Worm (Caenorhabditis elegans) whole organism, L4 larva: ENCODE measurements around the gene dmsr-1.

ENCODE experiments used
- F49E8.2 ChIP-seq: sonication (generic microtip); optimal IDR thresholded peaks from 2 replicates; lab custom pipeline; 2016; ENCODE audit warnings: missing compliant biosample characterization, mild to moderate bottlenecking, missing genetic modification characterization, borderline replicate concordance
- R02D3.7 ChIP-seq: fragments of 150-350 bp; sonication (generic microtip); optimal IDR thresholded peaks from 3 replicates; lab custom pipeline; 2014; ENCODE audit warnings: missing biosample characterization, missing genetic modification characterization
- Y5F2A.4 ChIP-seq: fragments of 200-800 bp; sonication (Bioruptor generic); optimal IDR thresholded peaks from 2 replicates; lab custom pipeline; 2018; ENCODE audit warnings: mild to moderate bottlenecking, missing genetic modification characterization, missing compliant biosample characterization
- Y75B8A.6 ChIP-seq: fragments of 200-800 bp; sonication (Bioruptor generic); IDR thresholded peaks from 2 replicates; pipeline ENCODE4 v1.3.6; 2022; ENCODE audit warnings: missing genetic modification reagents, missing genetic modification characterization, missing compliant biosample characterization
- saeg-2 ChIP-seq: fragments of 200-800 bp; sonication (Bioruptor generic); IDR thresholded peaks from 2 replicates; pipeline ENCODE4 v1.3.6; 2022; ENCODE audit warnings: missing genetic modification reagents, missing genetic modification characterization, missing compliant biosample characterization
- unc-130 ChIP-seq: sonication (generic microtip); optimal IDR thresholded peaks from 2 replicates; lab custom pipeline; 2016; ENCODE audit warnings: missing genetic modification reagents, missing genetic modification characterization, missing compliant biosample characterization

ce11 chrV:11438464-11438863, at the start of gene dmsr-1:
- TF ChIP-seq F49E8.2: no peak
- no peak for TF ChIP-seq R02D3.7 (tag; lab: Kevin White, UChicago)
- TF ChIP-seq Y75B8A.6: no peak
- no peak for TF ChIP-seq unc-130
- TF ChIP-seq saeg-2 (GFP tag; lab: Robert Waterston, UW): no peak
- TF ChIP-seq Y5F2A.4 (GFP tag; lab: Kevin White, UChicago): no peak
